Worm (Caenorhabditis elegans): ENCODE data around the gene F54C9.9.
A peak's percentile ranks its signal among the peaks of the same experiment; 100 is the strongest.

Gene F54C9.9

DNA sequence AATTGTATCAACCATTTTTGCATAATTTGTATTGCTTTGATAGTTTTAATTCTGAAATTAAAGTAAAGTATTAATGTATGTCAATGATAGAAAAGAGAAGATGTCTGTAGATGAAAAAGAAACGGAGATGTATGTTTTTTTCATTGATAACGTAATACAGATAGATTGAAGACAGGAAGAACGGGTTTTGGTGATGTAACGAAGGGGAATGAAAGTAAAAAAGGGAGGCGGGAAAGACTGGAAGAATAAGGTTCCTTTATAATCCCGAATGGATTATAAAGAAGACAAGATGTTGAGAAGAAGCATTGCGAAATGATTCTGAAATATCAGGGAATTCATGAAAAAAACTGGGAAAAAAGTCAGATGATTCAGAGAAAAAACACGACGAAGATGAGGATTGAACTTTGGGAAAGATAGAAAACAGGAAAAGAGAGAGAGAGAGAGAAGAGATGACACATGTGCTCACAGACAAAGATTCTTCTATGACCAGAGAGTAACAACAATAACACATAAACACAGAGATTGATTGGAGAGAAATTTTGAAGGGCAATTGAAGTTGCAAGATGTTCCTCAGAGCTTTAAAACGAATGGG lies 7.3 kb downstream of the F54C9.9 start, which contains the start of gene F54C9.11:
Gene F54C9.11 (minus strand): TSS at position 51 of the 592 bp plus-strand sequence.
- TF ChIP-seq nhr-76 (tag; optimal IDR thresholded peaks at IDR 0.05) (no peak), lin-32 (GFP tag; optimal IDR thresholded peaks at IDR 0.05) (no peak), lsy-2 (tag; optimal IDR thresholded peaks at IDR 0.05) (no peak), flh-1 (GFP tag; optimal IDR thresholded peaks at IDR 0.05) (no peak), mab-5 (tag; optimal IDR thresholded peaks at IDR 0.05) (no peak), ceh-43 (GFP tag; optimal IDR thresholded peaks at IDR 0.05) (no peak), unc-39 (tag; optimal IDR thresholded peaks at IDR 0.05) (no peak), nhr-12 (tag; optimal IDR thresholded peaks at IDR 0.05) (no peak), blmp-1 (tag; optimal IDR thresholded peaks at IDR 0.05) (no peak), drap-1 (GFP tag; optimal IDR thresholded peaks at IDR 0.05) (no peak), pha-4 (tag; optimal IDR thresholded peaks at IDR 0.05) (no peak), sem-2 (GFP tag; optimal IDR thresholded peaks at IDR 0.05) (no peak), lin-13 (tag; optimal IDR thresholded peaks at IDR 0.05) (no peak), elt-3 (tag; optimal IDR thresholded peaks at IDR 0.05) (no peak), M03D4.4 (tag; optimal IDR thresholded peaks at IDR 0.05) (no peak), ceh-83 (GFP tag; optimal IDR thresholded peaks at IDR 0.05) (no peak)

DNA sequence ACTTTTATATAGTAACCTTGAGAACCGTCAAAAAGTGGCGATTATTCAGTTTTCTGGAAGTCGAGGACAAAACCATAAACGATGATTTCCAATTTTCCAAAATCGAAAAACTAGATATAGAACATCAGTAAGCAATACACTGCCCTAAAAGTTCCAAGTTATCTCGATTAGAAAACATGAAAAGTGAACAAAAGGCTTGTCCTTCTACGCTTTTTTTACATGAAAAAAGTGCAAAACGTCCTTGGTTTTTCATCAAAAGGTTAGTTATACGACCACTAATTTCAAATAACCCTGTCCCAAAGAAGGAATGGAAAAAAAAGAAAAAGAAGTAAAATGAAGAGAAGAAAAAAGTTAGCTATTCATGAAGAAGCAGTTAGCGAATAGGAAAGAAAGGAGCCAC lies 8.1 kb downstream of the F54C9.9 start:
- TF ChIP-seq tbx-8 (GFP tag; optimal IDR thresholded peaks at IDR 0.05) = no peak
- TF ChIP-seq hlh-1 (tag; optimal IDR thresholded peaks at IDR 0.05) = no peak
- TF ChIP-seq lin-13 (tag; optimal IDR thresholded peaks at IDR 0.05) = no peak
- TF ChIP-seq ceh-83 (GFP tag; optimal IDR thresholded peaks at IDR 0.05) = no peak
- TF ChIP-seq nhr-12 (tag; optimal IDR thresholded peaks at IDR 0.05) = no peak
- no peak for TF ChIP-seq blmp-1 (tag; optimal IDR thresholded peaks at IDR 0.05)
- TF ChIP-seq ztf-11 (tag; optimal IDR thresholded peaks at IDR 0.05) = no peak
- no peak for TF ChIP-seq sptf-1 (tag; optimal IDR thresholded peaks at IDR 0.05)

DNA sequence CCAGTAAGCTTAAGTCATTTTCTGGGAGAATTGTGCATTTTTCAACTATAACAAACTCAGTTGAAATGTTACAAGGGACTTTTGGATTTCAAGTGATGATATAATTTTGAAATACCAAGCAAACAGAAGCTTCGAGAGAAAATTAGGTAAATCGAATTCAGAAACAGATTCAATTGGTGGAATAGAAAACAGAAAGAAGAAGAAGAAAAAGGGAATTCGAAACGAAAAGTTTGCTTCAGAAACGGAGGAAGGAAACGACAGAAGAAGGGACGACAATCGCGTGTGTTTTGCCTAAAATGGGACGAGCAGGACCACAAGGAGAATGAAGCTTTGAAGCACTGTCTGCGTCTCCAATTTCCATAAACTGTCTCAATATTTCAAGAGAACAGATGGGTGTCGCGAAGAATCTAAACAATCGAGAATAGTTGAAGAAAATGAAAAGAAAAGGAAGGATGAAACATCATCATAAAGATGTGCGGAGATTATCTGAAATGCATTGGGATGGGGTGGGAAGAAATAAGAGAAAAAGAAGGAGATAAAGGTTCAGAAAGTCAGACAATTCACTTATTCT lies 9.9 kb downstream of the F54C9.9 start:
- TF ChIP-seq nhr-28 (tag; optimal IDR thresholded peaks at IDR 0.05) (no peak), mab-5 (tag; optimal IDR thresholded peaks at IDR 0.05) (no peak), ztf-11 (tag; optimal IDR thresholded peaks at IDR 0.05) (no peak), ces-1 (GFP tag; optimal IDR thresholded peaks at IDR 0.05) (peak; percentile 99), cnd-1 (tag; optimal IDR thresholded peaks at IDR 0.05) (no peak), elt-1 (tag; optimal IDR thresholded peaks at IDR 0.05; ENCODE audit: borderline replicate concordance, insufficient read depth) (peak; percentile 43)

DNA sequence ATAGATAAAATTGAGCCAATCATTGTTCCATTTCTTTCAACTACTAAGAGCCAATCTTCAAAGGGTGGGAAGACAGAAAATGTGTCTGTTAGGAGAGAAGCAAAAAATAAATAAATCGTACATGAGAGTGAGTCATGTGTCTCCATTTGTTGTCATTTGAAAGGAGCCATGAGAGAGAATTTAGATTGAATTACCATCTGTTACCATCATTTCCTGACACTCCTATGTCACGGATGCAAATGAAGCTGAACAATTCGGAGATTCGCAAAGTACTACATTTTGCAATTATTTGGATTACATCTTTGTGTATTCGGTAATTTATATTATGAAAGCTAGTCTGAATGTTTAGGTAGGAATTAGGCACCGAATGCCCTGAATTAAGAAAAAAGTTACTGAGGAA lies 10.6 kb downstream of the F54C9.9 start:
- TF ChIP-seq pha-4 (tag; optimal IDR thresholded peaks at IDR 0.05) = no peak
- TF ChIP-seq ces-1 (GFP tag; optimal IDR thresholded peaks at IDR 0.05) = peak; percentile 93
- no peak for TF ChIP-seq unc-120 (tag; optimal IDR thresholded peaks at IDR 0.05; ENCODE audit: poor library complexity, severe bottlenecking)
- no peak for TF ChIP-seq hlh-1 (tag; optimal IDR thresholded peaks at IDR 0.05)
- TF ChIP-seq ceh-83 (GFP tag; optimal IDR thresholded peaks at IDR 0.05) = no peak
- TF ChIP-seq snpc-4 (tag; optimal IDR thresholded peaks at IDR 0.05) = no peak
- TF ChIP-seq nhr-237 (tag; optimal IDR thresholded peaks at IDR 0.05) = no peak

DNA sequence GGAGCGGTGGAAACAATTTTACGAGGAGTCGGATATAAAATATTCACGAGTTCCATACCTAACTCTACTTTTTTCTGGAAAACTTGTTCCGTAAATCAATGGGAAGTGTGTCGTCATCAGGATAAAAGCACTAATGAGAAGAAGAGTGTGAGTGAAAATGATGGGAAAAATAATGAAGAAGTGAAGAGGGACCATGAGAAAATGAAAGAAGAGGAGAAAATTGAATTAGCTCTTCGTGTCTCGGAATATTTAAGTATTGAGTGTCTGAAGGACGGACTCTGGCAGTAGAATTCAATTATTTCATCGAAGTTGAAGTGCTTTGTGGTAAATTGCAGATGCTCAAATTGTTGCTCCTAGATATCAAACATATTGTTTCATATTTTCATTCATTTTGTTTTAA lies 11.4 kb downstream of the F54C9.9 start:
- TF ChIP-seq mls-2 (tag; optimal IDR thresholded peaks at IDR 0.05) (no peak), ceh-43 (GFP tag; optimal IDR thresholded peaks at IDR 0.05) (no peak), ces-1 (GFP tag; optimal IDR thresholded peaks at IDR 0.05) (peak; percentile 100), elt-3 (tag; optimal IDR thresholded peaks at IDR 0.05) (no peak)

DNA sequence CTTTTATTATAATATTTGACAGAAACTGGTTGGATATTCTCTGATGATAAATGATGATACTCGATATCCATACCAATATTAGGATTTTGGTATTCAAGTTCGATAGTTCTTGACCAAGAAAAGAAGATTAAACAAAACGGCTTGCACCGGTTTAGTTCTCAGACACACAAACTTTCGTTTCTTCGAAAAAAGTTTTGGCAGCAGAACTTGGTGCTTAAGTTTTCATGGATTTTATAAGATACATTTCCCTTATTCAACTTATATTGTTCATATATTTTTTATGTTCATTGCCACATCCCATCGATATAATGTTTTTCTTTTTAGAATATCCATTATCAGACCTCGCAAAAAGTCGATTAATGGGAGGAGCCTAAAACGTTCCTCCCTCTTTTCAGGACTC lies 12.8 kb downstream of the F54C9.9 start, which contains the start of gene aptf-4:
Gene aptf-4 (plus strand): TSS at position 301 of the 400 bp plus-strand sequence.
- TF ChIP-seq nhr-76 (tag; optimal IDR thresholded peaks at IDR 0.05) = no peak
